Worm (Caenorhabditis elegans) whole organism, L2 larva: Measurements from ENCODE around the gene T22B2.2.

ENCODE experiments used
- C34F6.9 ChIP-seq: fragments of 150-350 bp; optimal IDR thresholded peaks from 2 replicates; lab custom pipeline; 2014; ENCODE audit warnings: missing biosample characterization, missing genetic modification characterization
- R02D3.7 ChIP-seq: fragments of 150-350 bp; optimal IDR thresholded peaks from 2 replicates; lab custom pipeline; 2014; ENCODE audit warnings: missing biosample characterization, missing genetic modification characterization
- ZK546.5 ChIP-seq: sonication (generic microtip); optimal IDR thresholded peaks from 2 replicates; lab custom pipeline; 2017; ENCODE audit warnings: missing biosample characterization, missing genetic modification characterization
- aly-2 ChIP-seq: fragments of 150-350 bp; optimal IDR thresholded peaks from 2 replicates; lab custom pipeline; 2014; ENCODE audit warnings: missing biosample characterization, missing genetic modification characterization
- ama-1 ChIP-seq: fragments of 150-350 bp; optimal IDR thresholded peaks from 2 replicates; lab custom pipeline; 2018; ENCODE audit warnings: inconsistent platforms
- elt-3 ChIP-seq: sonication (generic microtip); optimal IDR thresholded peaks from 2 replicates; lab custom pipeline; 2017; ENCODE audit warnings: missing biosample characterization, missing genetic modification characterization
- lin-39 ChIP-seq: fragments of 150-350 bp; optimal IDR thresholded peaks from 2 replicates; lab custom pipeline; 2014; ENCODE audit warnings: missing biosample characterization, missing genetic modification reagents, missing genetic modification characterization
- mbf-1 ChIP-seq: sonication (generic microtip); optimal IDR thresholded peaks from 2 replicates; lab custom pipeline; 2017; ENCODE audit warnings: missing biosample characterization, missing genetic modification characterization
- mdl-1 ChIP-seq, 2 experiments: fragments of 150-350 bp in 1 of 2; sonication (generic microtip) in 1 of 2; optimal IDR thresholded peaks; 2 replicates each; lab custom pipeline; 2017; ENCODE audit warnings: missing biosample characterization in 2 of 2, missing genetic modification characterization in 2 of 2
- nhr-10 ChIP-seq: sonication (generic microtip); optimal IDR thresholded peaks from 2 replicates; lab custom pipeline; 2017; ENCODE audit warnings: missing biosample characterization, missing genetic modification characterization
- nhr-11 ChIP-seq: fragments of 150-350 bp; optimal IDR thresholded peaks from 2 replicates; lab custom pipeline; 2014; ENCODE audit warnings: missing biosample characterization, missing genetic modification characterization
- nhr-12 ChIP-seq: fragments of 150-350 bp; optimal IDR thresholded peaks from 2 replicates; lab custom pipeline; 2014; ENCODE audit warnings: missing biosample characterization, missing genetic modification characterization
- nhr-129 ChIP-seq: fragments of 150-350 bp; optimal IDR thresholded peaks from 2 replicates; lab custom pipeline; 2014; ENCODE audit warnings: missing biosample characterization, missing genetic modification characterization
- sma-3 ChIP-seq: sonication (generic microtip); optimal IDR thresholded peaks from 2 replicates; lab custom pipeline; 2016; ENCODE audit warnings: missing genetic modification reagents, missing genetic modification characterization, missing compliant biosample characterization
- unc-62 ChIP-seq: fragments of 150-350 bp; optimal IDR thresholded peaks from 2 replicates; lab custom pipeline; 2014; ENCODE audit warnings: missing biosample characterization, missing genetic modification reagents, missing genetic modification characterization

Gene T22B2.2

ce11 chrX:3969980-3970403, 49.8 kb downstream of the T22B2.2 start (continued):
- no peak for TF ChIP-seq R02D3.7 (tag; lab: Kevin White, UChicago)
- TF ChIP-seq mbf-1 = no peak
- peak; percentile 47 for TF ChIP-seq C34F6.9 (tag; lab: Kevin White, UChicago)
- no peak for TF ChIP-seq nhr-10
- peak; percentile 76 for TF ChIP-seq sma-3
- no peak for TF ChIP-seq nhr-11 (tag; lab: Kevin White, UChicago)
- peak; percentile 89 for TF ChIP-seq nhr-129
- TF ChIP-seq elt-3 = no peak
- no peak for TF ChIP-seq aly-2
- TF ChIP-seq, all 48 proteins: peak for 17

ce11 chrX:3970786-3971185, 50.6 kb downstream of the T22B2.2 start:
- TF ChIP-seq lin-39 (tag; lab: Kevin White, UChicago) (no peak), ama-1 (lab: Kevin White, UChicago) (no peak), ZK546.5 (tag; lab: Kevin White, UChicago) (no peak), unc-62 (GFP tag; lab: Kevin White, UChicago) (no peak), mdl-1 (tag; optimal IDR thresholded peaks at IDR 0.05; lab: Kevin White, UChicago) (no peak), nhr-12 (no peak)
- TF ChIP-seq, all 48 proteins: peak for 0
